Fruit fly (Drosophila melanogaster) whole organism, embryonic: ENCODE data around the gene Utx.

Source experiments
- Asciz ChIP-seq: fragments of 200-800 bp; sonication (Bioruptor generic); optimal IDR thresholded peaks from 2 replicates; lab custom pipeline; 2017; ENCODE audit warnings: missing biosample characterization, mild to moderate bottlenecking, missing genetic modification characterization, missing genetic modification reagents
- CG10147 ChIP-seq: fragments of 200-800 bp; sonication (Bioruptor generic); optimal IDR thresholded peaks from 2 replicates; lab custom pipeline; 2019; ENCODE audit warnings: missing biosample characterization, mild to moderate bottlenecking, missing genetic modification characterization, moderate library complexity
- CG1024 ChIP-seq: fragments of 200-800 bp; sonication (Bioruptor generic); IDR thresholded peaks from 2 replicates; pipeline ENCODE4 v1.3.6; 2022; ENCODE audit warnings: missing biosample characterization, missing genetic modification characterization
- CG10431 ChIP-seq: fragments of 200-800 bp; sonication (Bioruptor generic); optimal IDR thresholded peaks from 3 replicates; lab custom pipeline; 2018; ENCODE audit warnings: missing biosample characterization, mild to moderate bottlenecking, missing genetic modification characterization
- CG10543 ChIP-seq: fragments of 200-800 bp; sonication (Bioruptor generic); optimal IDR thresholded peaks from 3 replicates; lab custom pipeline; 2017; ENCODE audit warnings: missing biosample characterization, mild to moderate bottlenecking, missing genetic modification characterization, moderate library complexity
- CG1233 ChIP-seq: fragments of 200-800 bp; sonication (Bioruptor generic); optimal IDR thresholded peaks from 4 replicates; lab custom pipeline; 2018; ENCODE audit warnings: missing biosample characterization, mild to moderate bottlenecking, missing genetic modification characterization
- CG14965 ChIP-seq: fragments of 200-800 bp; sonication (Bioruptor generic); optimal IDR thresholded peaks from 2 replicates; lab custom pipeline; 2016; ENCODE audit warnings: missing biosample characterization, missing genetic modification characterization, borderline replicate concordance
- CG17568 ChIP-seq: fragments of 200-800 bp; sonication (Bioruptor generic); optimal IDR thresholded peaks from 2 replicates; lab custom pipeline; 2018; ENCODE audit warnings: missing biosample characterization, mild to moderate bottlenecking, missing genetic modification characterization, moderate library complexity
- CG18262 ChIP-seq: fragments of 200-800 bp; optimal IDR thresholded peaks from 3 replicates; lab custom pipeline; 2019; ENCODE audit warnings: missing biosample characterization, mild to moderate bottlenecking, missing genetic modification characterization, moderate library complexity
- CG2116 ChIP-seq: fragments of 200-800 bp; sonication (Bioruptor generic); optimal IDR thresholded peaks from 3 replicates; lab custom pipeline; 2018; ENCODE audit warnings: missing biosample characterization, mild to moderate bottlenecking, missing genetic modification characterization
- CG2120 ChIP-seq: fragments of 200-800 bp; sonication (Bioruptor generic); optimal IDR thresholded peaks from 3 replicates; lab custom pipeline; 2016; ENCODE audit warnings: missing biosample characterization, missing genetic modification characterization
- CG3847 ChIP-seq: fragments of 200-800 bp; sonication (Bioruptor generic); IDR thresholded peaks from 2 replicates; pipeline ENCODE4 v1.3.6; 2022; ENCODE audit warnings: missing biosample characterization, missing genetic modification characterization
- CG4820 ChIP-seq: fragments of 200-800 bp; sonication (Bioruptor generic); optimal IDR thresholded peaks from 3 replicates; lab custom pipeline; 2016; ENCODE audit warnings: missing biosample characterization, missing genetic modification characterization
- CG4854 ChIP-seq: fragments of 200-800 bp; sonication (Bioruptor generic); optimal IDR thresholded peaks from 2 replicates; lab custom pipeline; 2016; ENCODE audit warnings: missing biosample characterization, missing genetic modification characterization, inconsistent platforms
- CG6254 ChIP-seq: fragments of 200-800 bp; sonication (Bioruptor generic); optimal IDR thresholded peaks from 3 replicates; lab custom pipeline; 2017; ENCODE audit warnings: mild to moderate bottlenecking, missing biosample characterization, missing genetic modification reagents, missing genetic modification characterization
- CG6272 ChIP-seq: fragments of 200-800 bp; sonication (Bioruptor generic); IDR thresholded peaks from 2 replicates; pipeline ENCODE4 v1.3.6; 2022; ENCODE audit warnings: missing biosample characterization, missing genetic modification characterization
- CTCF ChIP-seq: fragments of 200-800 bp; sonication (Bioruptor generic); optimal IDR thresholded peaks from 2 replicates; lab custom pipeline; 2017; ENCODE audit warnings: missing biosample characterization, mild to moderate bottlenecking, missing genetic modification characterization, moderate library complexity
- CrebB ChIP-seq: fragments of 200-800 bp; sonication (Bioruptor generic); optimal IDR thresholded peaks from 3 replicates; lab custom pipeline; 2018; ENCODE audit warnings: missing biosample characterization, mild to moderate bottlenecking, missing genetic modification characterization
- D19A ChIP-seq: fragments of 200-800 bp; optimal IDR thresholded peaks from 3 replicates; lab custom pipeline; 2019; ENCODE audit warnings: missing biosample characterization, mild to moderate bottlenecking, missing genetic modification characterization, moderate library complexity
- Dref ChIP-seq: fragments of 200-800 bp; sonication (Bioruptor generic); IDR thresholded peaks from 2 replicates; pipeline ENCODE4 v1.3.6; 2022; ENCODE audit warnings: missing biosample characterization, missing genetic modification characterization
- Eip74EF ChIP-seq, 2 experiments: fragments of 200-800 bp in 1 of 2; fragments of >200 bp in 1 of 2; sonication (Bioruptor generic) in 1 of 2; optimal IDR thresholded peaks; 2 replicates each; lab custom pipeline; 2017 to 2019; ENCODE audit warnings: missing biosample characterization in 2 of 2, missing genetic modification characterization in 2 of 2, mild to moderate bottlenecking in 1 of 2, moderate library complexity in 1 of 2
- Mad ChIP-seq: fragments of 200-800 bp; sonication (Bioruptor generic); optimal IDR thresholded peaks from 2 replicates; lab custom pipeline; 2016; ENCODE audit warnings: missing biosample characterization, missing genetic modification characterization
- Meics ChIP-seq: fragments of 200-800 bp; sonication (Bioruptor generic); optimal IDR thresholded peaks from 2 replicates; lab custom pipeline; 2017; ENCODE audit warnings: missing biosample characterization, mild to moderate bottlenecking, missing genetic modification characterization
- Myb ChIP-seq: fragments of 200-800 bp; sonication (Bioruptor generic); optimal IDR thresholded peaks from 2 replicates; lab custom pipeline; 2016; ENCODE audit warnings: missing biosample characterization, missing genetic modification characterization
- NFAT ChIP-seq: fragments of 200-800 bp; sonication (Bioruptor generic); IDR thresholded peaks from 2 replicates; pipeline ENCODE4 v1.3.6; 2022; ENCODE audit warnings: missing biosample characterization, missing genetic modification characterization
- Spps ChIP-seq: fragments of 200-800 bp; sonication (Bioruptor generic); optimal IDR thresholded peaks from 2 replicates; lab custom pipeline; 2018; ENCODE audit warnings: missing biosample characterization, mild to moderate bottlenecking, missing genetic modification characterization
- Ssrp ChIP-seq: fragments of 200-800 bp; sonication (Bioruptor generic); optimal IDR thresholded peaks from 2 replicates; lab custom pipeline; 2018; ENCODE audit warnings: missing biosample characterization, mild to moderate bottlenecking, missing genetic modification characterization, moderate library complexity
- ato ChIP-seq: fragments of 200-800 bp; sonication (Bioruptor generic); IDR thresholded peaks from 2 replicates; pipeline ENCODE4 v1.3.6; 2022; ENCODE audit warnings: missing biosample characterization, missing genetic modification characterization; ENCODE audit not compliant: partially characterized antibody
- caup ChIP-seq: fragments of 200-800 bp; sonication (Bioruptor generic); optimal IDR thresholded peaks from 3 replicates; lab custom pipeline; 2017; ENCODE audit warnings: missing biosample characterization, mild to moderate bottlenecking, missing genetic modification characterization, moderate library complexity; ENCODE audit not compliant: severe bottlenecking
- cg ChIP-seq: fragments of 200-800 bp; sonication (Bioruptor generic); optimal IDR thresholded peaks from 3 replicates; lab custom pipeline; 2019; ENCODE audit warnings: missing biosample characterization, mild to moderate bottlenecking, missing genetic modification characterization, moderate library complexity
- chm ChIP-seq: fragments of 200-800 bp; sonication (Bioruptor generic); IDR thresholded peaks from 2 replicates; pipeline ENCODE4 v1.3.6; 2022; ENCODE audit warnings: missing biosample characterization, missing genetic modification characterization
- cwo ChIP-seq: fragments of 200-800 bp; sonication (Bioruptor generic); optimal IDR thresholded peaks from 3 replicates; lab custom pipeline; 2017; ENCODE audit warnings: missing biosample characterization, missing genetic modification characterization, mild to moderate bottlenecking, moderate library complexity, missing genetic modification reagents
- ems ChIP-seq: fragments of 200-800 bp; sonication (Bioruptor generic); optimal IDR thresholded peaks from 3 replicates; lab custom pipeline; 2016; ENCODE audit warnings: missing biosample characterization, missing genetic modification characterization
- fru ChIP-seq: fragments of >200 bp; optimal IDR thresholded peaks from 2 replicates; lab custom pipeline; 2017
- gce ChIP-seq: fragments of 200-800 bp; sonication (Bioruptor generic); IDR thresholded peaks from 3 replicates; pipeline ENCODE4 v1.3.6; 2022; ENCODE audit warnings: missing biosample characterization, missing genetic modification characterization
- gem ChIP-seq: fragments of 200-800 bp; sonication (Bioruptor generic); optimal IDR thresholded peaks from 2 replicates; lab custom pipeline; 2019; ENCODE audit warnings: missing biosample characterization, mild to moderate bottlenecking, missing genetic modification characterization, moderate library complexity
- klu ChIP-seq: fragments of 200-800 bp; sonication (Bioruptor generic); IDR thresholded peaks from 2 replicates; pipeline ENCODE4 v1.3.6; 2022; ENCODE audit warnings: missing biosample characterization, missing genetic modification characterization
- lab ChIP-seq: fragments of 200-800 bp; sonication (Bioruptor generic); optimal IDR thresholded peaks from 3 replicates; lab custom pipeline; 2017; ENCODE audit warnings: missing biosample characterization, missing genetic modification characterization, mild to moderate bottlenecking, moderate library complexity, missing genetic modification reagents
- nmo ChIP-seq: fragments of 200-800 bp; sonication (Bioruptor generic); optimal IDR thresholded peaks from 2 replicates; lab custom pipeline; 2018; ENCODE audit warnings: missing biosample characterization, mild to moderate bottlenecking, missing genetic modification characterization, moderate library complexity
- sc ChIP-seq, 3 experiments: fragments of >200 bp in 2 of 3; fragments of 200-800 bp in 1 of 3; sonication (Bioruptor generic) in 1 of 3; optimal IDR thresholded peaks; 2 replicates in 2 of 3; 3 replicates in 1 of 3; lab custom pipeline; 2017; ENCODE audit warnings: mild to moderate bottlenecking in 1 of 3, missing biosample characterization in 1 of 3, missing genetic modification characterization in 1 of 3, missing genetic modification reagents in 1 of 3
- schlank ChIP-seq: fragments of 200-800 bp; sonication (Bioruptor generic); optimal IDR thresholded peaks from 2 replicates; lab custom pipeline; 2018; ENCODE audit warnings: missing biosample characterization, mild to moderate bottlenecking, missing genetic modification characterization
- sens-2 ChIP-seq: fragments of 200-800 bp; sonication (Bioruptor generic); IDR thresholded peaks from 2 replicates; pipeline ENCODE4 v1.3.6; 2022; ENCODE audit warnings: missing biosample characterization, missing genetic modification characterization
- shn ChIP-seq: fragments of 200-800 bp; sonication (Bioruptor generic); optimal IDR thresholded peaks from 3 replicates; lab custom pipeline; 2016; ENCODE audit warnings: missing biosample characterization, missing genetic modification characterization
- sr ChIP-seq: fragments of 200-800 bp; sonication (Bioruptor generic); IDR thresholded peaks from 3 replicates; pipeline ENCODE4 v1.3.6; 2022; ENCODE audit warnings: missing biosample characterization, missing genetic modification characterization
- sug ChIP-seq: fragments of 200-800 bp; optimal IDR thresholded peaks from 2 replicates; lab custom pipeline; 2019; ENCODE audit warnings: missing biosample characterization, mild to moderate bottlenecking, missing genetic modification characterization, moderate library complexity
- tin ChIP-seq: fragments of 200-800 bp; sonication (Bioruptor generic); optimal IDR thresholded peaks from 3 replicates; lab custom pipeline; 2016; ENCODE audit warnings: missing biosample characterization, missing genetic modification characterization
- tio ChIP-seq: fragments of 200-800 bp; sonication (Bioruptor generic); optimal IDR thresholded peaks from 2 replicates; lab custom pipeline; 2017; ENCODE audit warnings: missing biosample characterization, missing genetic modification characterization, inconsistent platforms
- tna ChIP-seq: fragments of 200-800 bp; sonication (Bioruptor generic); IDR thresholded peaks from 2 replicates; pipeline ENCODE4 v1.3.6; 2022; ENCODE audit warnings: missing biosample characterization, missing genetic modification characterization; ENCODE audit not compliant: partially characterized antibody
- tup ChIP-seq: fragments of 200-800 bp; sonication (Bioruptor generic); optimal IDR thresholded peaks from 2 replicates; lab custom pipeline; 2016; ENCODE audit warnings: missing biosample characterization, mild to moderate bottlenecking, missing genetic modification characterization, moderate library complexity
- zen2 ChIP-seq: fragments of 200-800 bp; sonication (Bioruptor generic); IDR thresholded peaks from 3 replicates; pipeline ENCODE4 v1.3.6; 2022; ENCODE audit warnings: missing biosample characterization, missing genetic modification characterization; ENCODE audit not compliant: partially characterized antibody

Utx gene

DNA sequence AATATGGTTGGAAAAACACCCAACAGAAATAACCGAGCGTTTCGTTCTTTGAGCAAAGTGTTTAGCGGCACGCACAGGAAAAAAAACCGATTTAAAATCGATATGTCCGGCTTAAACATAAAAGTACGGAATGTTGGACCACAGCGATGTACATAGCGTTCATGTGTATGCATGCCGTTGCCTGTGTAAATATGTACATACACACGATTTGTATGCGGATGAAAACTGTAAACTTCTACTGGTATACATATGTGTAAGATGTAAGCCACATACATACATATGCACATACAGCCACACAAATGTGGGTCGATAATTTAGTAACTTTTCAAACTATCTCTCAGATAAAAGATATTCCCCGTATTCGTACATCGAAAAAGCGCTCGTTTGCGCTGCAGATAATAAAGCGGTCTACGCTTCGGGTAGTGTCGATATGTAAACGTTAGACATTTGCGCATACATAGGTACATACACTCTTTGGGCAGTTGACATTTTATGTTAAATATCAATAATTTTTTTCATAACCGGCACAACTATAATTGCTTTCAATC lies 28.9 kb downstream of the Utx start (continued):
- TF ChIP-seq Eip74EF (GFP tag; optimal IDR thresholded peaks at IDR 0.05; lab: Kevin White, UChicago) (no peak), ems (GFP tag; lab: Kevin White, UChicago) (no peak), tin (no peak), gem (tag; lab: Kevin White, UChicago) (no peak), Asciz (peak; percentile 1), sug (peak; percentile 16), schlank (no peak), Dref (GFP tag; lab: Robert Waterston, UW) (no peak), CTCF (GFP tag; lab: Kevin White, UChicago) (no peak), lab (no peak), gce (GFP tag; lab: Robert Waterston, UW) (no peak), sr (GFP tag; lab: Robert Waterston, UW) (no peak), caup (no peak), CG10543 (GFP tag; lab: Kevin White, UChicago) (no peak), cwo (GFP tag; lab: Kevin White, UChicago) (no peak), CG18262 (tag; lab: Kevin White, UChicago) (peak; percentile 23), CG2120 (no peak), cg (GFP tag; lab: Kevin White, UChicago) (peak; percentile 79), NFAT (no peak), Spps (tag; lab: Kevin White, UChicago) (peak; percentile 2), ato (no peak), CG14965 (GFP tag; lab: Kevin White, UChicago) (no peak), klu (GFP tag; lab: Robert Waterston, UW) (no peak), D19A (tag; lab: Kevin White, UChicago) (no peak), CG3847 (GFP tag; lab: Robert Waterston, UW) (no peak), tup (GFP tag; lab: Kevin White, UChicago) (no peak), tna (GFP tag; lab: Robert Waterston, UW) (no peak), Myb (no peak), Ssrp (tag; lab: Kevin White, UChicago) (no peak), CG1233 (GFP tag; lab: Kevin White, UChicago) (peak; percentile 78), CG10147 (GFP tag; lab: Kevin White, UChicago) (no peak), sc (optimal IDR thresholded peaks at IDR 0.05; lab: Kevin White, UChicago) (no peak), sc (GFP tag; optimal IDR thresholded peaks at IDR 0.05; lab: Kevin White, UChicago) (no peak), tio (GFP tag; lab: Kevin White, UChicago) (no peak), CG10431 (GFP tag; lab: Kevin White, UChicago) (peak; percentile 19), CG6254 (GFP tag; lab: Kevin White, UChicago) (peak; percentile 11), CG17568 (GFP tag; lab: Kevin White, UChicago) (peak; percentile 66), shn (no peak), CG6272 (GFP tag; lab: Robert Waterston, UW) (no peak), zen2 (no peak), Mad (GFP tag; lab: Kevin White, UChicago) (no peak), CG2116 (GFP tag; lab: Kevin White, UChicago) (no peak), CrebB (tag; lab: Kevin White, UChicago) (peak; percentile 64), CG4854 (GFP tag; lab: Kevin White, UChicago) (no peak), Meics (GFP tag; lab: Kevin White, UChicago) (no peak), CG1024 (GFP tag; lab: Robert Waterston, UW) (peak; percentile 61; the same call in 1 of the 2 replicates), chm (GFP tag; lab: Robert Waterston, UW) (peak; percentile 80), CG4820 (no peak), fru (lab: Kevin White, UChicago) (no peak), nmo (GFP tag; lab: Kevin White, UChicago) (no peak), sens-2 (GFP tag; lab: Robert Waterston, UW) (no peak)
